Fruit fly (Drosophila melanogaster): ENCODE data around the gene Lamtor3.

Gene Lamtor3

DNA sequence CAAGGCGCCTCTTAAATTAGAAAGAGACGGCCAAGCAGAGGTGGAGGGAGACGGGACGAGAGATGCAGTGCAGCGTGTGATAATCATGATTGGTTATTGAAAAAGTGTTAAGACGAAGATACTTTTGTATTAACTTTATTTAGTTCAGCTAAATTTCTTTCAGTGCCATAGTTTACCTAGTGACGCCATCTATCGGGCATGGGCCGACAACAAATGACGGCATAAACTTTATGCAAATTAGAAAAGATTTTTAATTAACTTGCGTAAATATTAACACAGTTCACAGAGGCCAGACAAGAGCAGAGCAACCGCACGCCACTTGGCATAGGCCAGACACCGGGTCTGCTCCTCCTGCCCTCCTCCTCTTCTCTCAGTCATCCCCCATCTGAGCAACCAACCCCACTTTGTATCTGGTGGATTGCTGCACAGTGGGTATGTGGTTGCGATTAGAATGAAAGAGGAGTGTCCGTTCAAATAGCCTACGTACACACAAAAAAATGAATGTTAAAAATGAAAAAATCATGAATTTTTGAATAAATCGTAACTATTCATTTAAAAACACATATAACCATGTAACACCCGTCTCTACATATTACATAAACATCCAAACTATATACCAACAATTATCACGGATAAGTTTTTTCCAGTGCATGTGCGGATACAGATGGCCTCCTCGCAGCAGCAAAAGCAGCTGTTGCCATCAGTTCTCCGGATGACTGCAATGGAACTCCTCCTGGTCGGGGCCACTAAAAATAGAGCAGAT lies 14.9 kb upstream of the Lamtor3 start (continued):
- peak; percentile 94 for TF ChIP-seq Eip78C (GFP tag)
- no peak for TF ChIP-seq fd85E (GFP tag; optimal IDR thresholded peaks at IDR 0.05)
- peak; percentile 49 for TF ChIP-seq CG31627 (GFP tag; optimal IDR thresholded peaks at IDR 0.05)
- peak; percentile 89 for TF ChIP-seq eg (GFP tag; IDR thresholded peaks at IDR 0.05)
- peak; percentile 73 for TF ChIP-seq fd59A (GFP tag; optimal IDR thresholded peaks at IDR 0.05)
- peak; percentile 79 for TF ChIP-seq Eip75B (GFP tag; optimal IDR thresholded peaks at IDR 0.05)
- TF ChIP-seq Gug (GFP tag; IDR thresholded peaks at IDR 0.05): peak; percentile 82
- peak; percentile 91 for TF ChIP-seq CG15336 (GFP tag; IDR thresholded peaks at IDR 0.05)
- peak; percentile 69 for TF ChIP-seq CG8632 (GFP tag; optimal IDR thresholded peaks at IDR 0.05)
- peak; percentile 90 for TF ChIP-seq Hr4 (GFP tag; optimal IDR thresholded peaks at IDR 0.05)

DNA sequence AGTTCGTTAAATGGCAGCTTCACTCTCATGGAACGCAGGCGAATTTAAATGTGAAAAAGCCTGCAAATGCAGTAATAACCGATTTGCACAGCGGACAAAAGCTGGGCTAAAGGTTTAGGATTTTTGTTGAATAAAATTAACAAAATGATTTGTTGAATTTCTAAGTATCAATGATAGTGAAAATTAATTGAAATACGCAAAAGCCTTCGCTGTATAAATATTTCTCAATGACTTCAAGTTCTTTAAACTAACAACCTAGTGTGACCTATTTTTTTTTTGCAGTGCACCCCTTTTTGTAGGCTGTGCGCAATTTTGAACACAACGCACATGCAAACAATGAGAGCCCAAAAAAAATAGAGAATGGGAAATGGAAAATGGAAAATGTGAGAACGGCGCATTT lies 14.1 kb upstream of the Lamtor3 start:
- TF ChIP-seq Ets21C (GFP tag; optimal IDR thresholded peaks at IDR 0.05) (no peak), CG11294 (GFP tag; IDR thresholded peaks at IDR 0.05) (no peak), CG11902 (GFP tag; optimal IDR thresholded peaks at IDR 0.05) (no peak), eg (GFP tag; IDR thresholded peaks at IDR 0.05) (peak; percentile 58), CG3032 (tag; optimal IDR thresholded peaks at IDR 0.05) (no peak), Blimp-1 (GFP tag; optimal IDR thresholded peaks at IDR 0.05) (no peak), fkh (GFP tag; optimal IDR thresholded peaks at IDR 0.05) (no peak), CG3919 (GFP tag; optimal IDR thresholded peaks at IDR 0.05) (peak; percentile 2), ss (GFP tag; optimal IDR thresholded peaks at IDR 0.05) (no peak), CG7368 (GFP tag; optimal IDR thresholded peaks at IDR 0.05) (no peak), dsx (GFP tag; optimal IDR thresholded peaks at IDR 0.05; ENCODE audit: poor library complexity, severe bottlenecking) (no peak), vri (GFP tag; optimal IDR thresholded peaks at IDR 0.05) (no peak), Sox15 (GFP tag; optimal IDR thresholded peaks at IDR 0.05) (no peak), CG8319 (GFP tag; optimal IDR thresholded peaks at IDR 0.05) (no peak), spab (GFP tag; optimal IDR thresholded peaks at IDR 0.05) (no peak), Sox102F (GFP tag; optimal IDR thresholded peaks at IDR 0.05) (no peak), Ets96B (tag; optimal IDR thresholded peaks at IDR 0.05) (peak; percentile 6), CG10631 (GFP tag; optimal IDR thresholded peaks at IDR 0.05) (peak; percentile 46), Lpt (GFP tag; optimal IDR thresholded peaks at IDR 0.05) (peak; percentile 63), Hr39 (GFP tag; optimal IDR thresholded peaks at IDR 0.05) (no peak), salr (GFP tag; optimal IDR thresholded peaks at IDR 0.05) (no peak), Sox14 (GFP tag; optimal IDR thresholded peaks at IDR 0.05) (peak; percentile 46), acj6 (GFP tag; optimal IDR thresholded peaks at IDR 0.05) (peak; percentile 61), fd85E (GFP tag; optimal IDR thresholded peaks at IDR 0.05) (no peak), dac (GFP tag; optimal IDR thresholded peaks at IDR 0.05) (no peak), OdsH (GFP tag; optimal IDR thresholded peaks at IDR 0.05) (peak; percentile 46), CG6792 (GFP tag; optimal IDR thresholded peaks at IDR 0.05) (peak; percentile 30), net (GFP tag; optimal IDR thresholded peaks at IDR 0.05) (no peak), CG16779 (tag; optimal IDR thresholded peaks at IDR 0.05) (no peak), CG10669 (GFP tag; optimal IDR thresholded peaks at IDR 0.05) (peak; percentile 12), Gug (GFP tag; IDR thresholded peaks at IDR 0.05) (peak; percentile 39), CG9139 (GFP tag; optimal IDR thresholded peaks at IDR 0.05) (no peak), CG8119 (GFP tag; IDR thresholded peaks at IDR 0.05) (peak; percentile 73), CG8632 (GFP tag; optimal IDR thresholded peaks at IDR 0.05) (peak; percentile 24), pdm3 (GFP tag; optimal IDR thresholded peaks at IDR 0.05) (peak; percentile 49), CG15336 (GFP tag; IDR thresholded peaks at IDR 0.05) (peak; percentile 75), Eip78C (GFP tag) (peak; percentile 84), CG32006 (GFP tag; optimal IDR thresholded peaks at IDR 0.05) (peak; percentile 65), Hr4 (GFP tag; optimal IDR thresholded peaks at IDR 0.05) (peak; percentile 58), CG11762 (GFP tag; optimal IDR thresholded peaks at IDR 0.05; ENCODE audit: insufficient read depth) (no peak), Eip93F (GFP tag; optimal IDR thresholded peaks at IDR 0.05) (no peak), achi (GFP tag; optimal IDR thresholded peaks at IDR 0.05) (peak; percentile 34), Smox (GFP tag; optimal IDR thresholded peaks at IDR 0.05) (no peak), svp (GFP tag) (no peak), CG31627 (GFP tag; optimal IDR thresholded peaks at IDR 0.05) (peak; percentile 17), CG4318 (GFP tag; optimal IDR thresholded peaks at IDR 0.05) (no peak)

All from whole organism, prepupa.